Worm (Caenorhabditis elegans) whole organism, young adult: ENCODE measurements around the gene ZK662.2.

Experiments used
- B0261.1 ChIP-seq: sonication (generic microtip); optimal IDR thresholded peaks from 2 replicates; lab custom pipeline; 2016; ENCODE audit warnings: mild to moderate bottlenecking, missing genetic modification characterization, moderate library complexity, missing compliant biosample characterization
- D2030.7 ChIP-seq: fragments of 200-800 bp; sonication (Bioruptor generic); IDR thresholded peaks from 2 replicates; pipeline ENCODE4 v1.3.6; 2022; ENCODE audit warnings: missing genetic modification reagents, missing genetic modification characterization, missing compliant biosample characterization
- F37B4.10 ChIP-seq: fragments of 200-800 bp; sonication (Bioruptor generic); IDR thresholded peaks from 2 replicates; pipeline ENCODE4 v1.3.6; 2022; ENCODE audit warnings: missing genetic modification characterization, missing compliant biosample characterization
- F55B11.4 ChIP-seq: sonication (generic microtip); optimal IDR thresholded peaks from 2 replicates; lab custom pipeline; 2016; ENCODE audit warnings: missing compliant biosample characterization, missing genetic modification characterization, borderline replicate concordance; ENCODE audit not compliant: insufficient read depth
- K11D2.4 ChIP-seq: fragments of 200-800 bp; sonication (Bioruptor generic); IDR thresholded peaks from 2 replicates; pipeline ENCODE4 v1.3.6; 2022; ENCODE audit warnings: missing genetic modification reagents, missing genetic modification characterization, missing compliant biosample characterization
- K12H6.12 ChIP-seq: fragments of 200-800 bp; sonication (Bioruptor generic); optimal IDR thresholded peaks from 2 replicates; lab custom pipeline; 2018; ENCODE audit warnings: mild to moderate bottlenecking, missing genetic modification characterization, missing compliant biosample characterization
- Y95B8A.8 ChIP-seq: fragments of 200-800 bp; sonication (Bioruptor generic); IDR thresholded peaks from 2 replicates; pipeline ENCODE4 v1.3.6; 2022; ENCODE audit warnings: missing genetic modification reagents, missing genetic modification characterization, missing compliant biosample characterization
- akir-1 ChIP-seq: fragments of 200-800 bp; sonication (Bioruptor generic); optimal IDR thresholded peaks from 2 replicates; lab custom pipeline; 2018; ENCODE audit warnings: mild to moderate bottlenecking, missing genetic modification characterization, moderate library complexity, missing compliant biosample characterization
- aptf-2 ChIP-seq: fragments of 200-800 bp; sonication (Bioruptor generic); conservative IDR thresholded peaks from 2 replicates; pipeline ENCODE4 v1.3.6; 2022; ENCODE audit warnings: missing genetic modification reagents, missing genetic modification characterization, missing compliant biosample characterization
- atf-7 ChIP-seq: sonication (generic microtip); optimal IDR thresholded peaks from 2 replicates; lab custom pipeline; 2017; ENCODE audit warnings: mild to moderate bottlenecking, missing genetic modification characterization, missing compliant biosample characterization
- athp-1 ChIP-seq: sonication (generic microtip); optimal IDR thresholded peaks from 2 replicates; lab custom pipeline; 2017; ENCODE audit warnings: mild to moderate bottlenecking, missing genetic modification characterization, missing compliant biosample characterization
- bed-1 ChIP-seq: fragments of 200-800 bp; sonication (Bioruptor generic); IDR thresholded peaks from 2 replicates; pipeline ENCODE4 v1.3.6; 2022; ENCODE audit warnings: missing genetic modification reagents, missing genetic modification characterization, missing compliant biosample characterization
- ccch-3 ChIP-seq: fragments of 200-800 bp; sonication (Bioruptor generic); optimal IDR thresholded peaks from 2 replicates; lab custom pipeline; 2018; ENCODE audit warnings: mild to moderate bottlenecking, missing genetic modification characterization, missing compliant biosample characterization
- cebp-1 ChIP-seq, 2 experiments: fragments of 200-800 bp in 1 of 2; sonication (Bioruptor generic) in 1 of 2; sonication (generic microtip) in 1 of 2; IDR thresholded peaks in 1 of 2; optimal IDR thresholded peaks in 1 of 2; 2 replicates each; pipeline versions ENCODE4 v1.3.6 to Lab custom; 2017 to 2022; ENCODE audit warnings: missing compliant biosample characterization in 2 of 2, missing genetic modification characterization in 2 of 2, mild to moderate bottlenecking in 1 of 2, missing genetic modification reagents in 1 of 2, moderate library complexity in 1 of 2
- cebp-2 ChIP-seq: fragments of 200-800 bp; sonication (Bioruptor generic); IDR thresholded peaks from 2 replicates; pipeline ENCODE4 v1.3.6; 2022; ENCODE audit warnings: missing genetic modification characterization, missing compliant biosample characterization
- ceh-100 ChIP-seq: fragments of 200-800 bp; sonication (Bioruptor generic); IDR thresholded peaks from 2 replicates; pipeline ENCODE4 v1.3.6; 2022; ENCODE audit warnings: missing genetic modification reagents, missing genetic modification characterization, missing compliant biosample characterization
- ceh-27 ChIP-seq: fragments of 200-800 bp; sonication (Bioruptor generic); optimal IDR thresholded peaks from 2 replicates; lab custom pipeline; 2018; ENCODE audit warnings: mild to moderate bottlenecking, missing genetic modification characterization, moderate library complexity, missing compliant biosample characterization
- ceh-58 ChIP-seq: fragments of 200-800 bp; sonication (Bioruptor generic); IDR thresholded peaks from 2 replicates; pipeline ENCODE4 v1.3.6; 2022; ENCODE audit warnings: missing genetic modification characterization, missing compliant biosample characterization
- die-1 ChIP-seq: sonication (generic microtip); optimal IDR thresholded peaks from 2 replicates; lab custom pipeline; 2016; ENCODE audit warnings: missing genotype, mild to moderate bottlenecking, missing genetic modification characterization, missing compliant biosample characterization
- dox-1 ChIP-seq: fragments of 200-800 bp; sonication (Bioruptor generic); IDR thresholded peaks from 2 replicates; pipeline ENCODE4 v1.3.6; 2022; ENCODE audit warnings: missing genetic modification reagents, missing genetic modification characterization, missing compliant biosample characterization
- egrh-3 ChIP-seq: fragments of 200-800 bp; sonication (Bioruptor generic); IDR thresholded peaks from 2 replicates; pipeline ENCODE4 v1.3.6; 2022; ENCODE audit warnings: missing genetic modification reagents, missing genetic modification characterization, missing compliant biosample characterization
- hmg-1.2 ChIP-seq: fragments of 200-800 bp; sonication (Bioruptor generic); IDR thresholded peaks from 2 replicates; pipeline ENCODE4 v1.3.6; 2022; ENCODE audit warnings: missing genetic modification reagents, missing genetic modification characterization, missing compliant biosample characterization
- let-526 ChIP-seq: fragments of 200-800 bp; sonication (Bioruptor generic); IDR thresholded peaks from 2 replicates; pipeline ENCODE4 v1.3.6; 2022; ENCODE audit warnings: missing genetic modification reagents, missing genetic modification characterization, missing compliant biosample characterization
- let-607 ChIP-seq, 2 experiments: fragments of 200-800 bp in 1 of 2; sonication (Bioruptor generic) in 1 of 2; sonication (generic microtip) in 1 of 2; optimal IDR thresholded peaks; 2 replicates each; lab custom pipeline; 2016 to 2018; ENCODE audit warnings: mild to moderate bottlenecking in 2 of 2, missing compliant biosample characterization in 2 of 2, missing genetic modification characterization in 2 of 2, moderate library complexity in 2 of 2, missing genotype in 1 of 2
- lin-40 ChIP-seq: sonication (generic microtip); optimal IDR thresholded peaks from 2 replicates; lab custom pipeline; 2016; ENCODE audit warnings: missing genetic modification characterization, mild to moderate bottlenecking, missing compliant biosample characterization, missing genotype, missing genetic modification reagents
- lsy-27 ChIP-seq: sonication (generic microtip); optimal IDR thresholded peaks from 2 replicates; lab custom pipeline; 2017; ENCODE audit warnings: missing genetic modification characterization, mild to moderate bottlenecking, missing compliant biosample characterization, antibody characterized with exemption, missing genotype, borderline replicate concordance; ENCODE audit not compliant: insufficient read depth
- madf-10 ChIP-seq: sonication (generic microtip); optimal IDR thresholded peaks from 2 replicates; lab custom pipeline; 2016; ENCODE audit warnings: mild to moderate bottlenecking, missing genetic modification characterization, missing compliant biosample characterization
- mcd-1 ChIP-seq: fragments of 200-800 bp; sonication (Bioruptor generic); IDR thresholded peaks from 2 replicates; pipeline ENCODE4 v1.3.6; 2022; ENCODE audit warnings: missing genetic modification reagents, missing genetic modification characterization, missing compliant biosample characterization
- nfya-2 ChIP-seq: fragments of 200-800 bp; sonication (Bioruptor generic); IDR thresholded peaks from 2 replicates; pipeline ENCODE4 v1.3.6; 2022; ENCODE audit warnings: missing genetic modification reagents, missing genetic modification characterization, missing compliant biosample characterization
- nfyb-1 ChIP-seq: fragments of 200-800 bp; sonication (Bioruptor generic); IDR thresholded peaks from 2 replicates; pipeline ENCODE4 v1.3.6; 2022; ENCODE audit warnings: missing genetic modification reagents, missing genetic modification characterization, missing compliant biosample characterization
- nhr-120 ChIP-seq: fragments of 200-800 bp; sonication (Bioruptor generic); IDR thresholded peaks from 2 replicates; pipeline ENCODE4 v1.3.6; 2022; ENCODE audit warnings: missing genetic modification characterization, missing compliant biosample characterization
- nhr-80 ChIP-seq: sonication (generic microtip); optimal IDR thresholded peaks from 2 replicates; lab custom pipeline; 2016; ENCODE audit warnings: missing genetic modification characterization, missing compliant biosample characterization
- nhr-90 ChIP-seq: sonication (generic microtip); optimal IDR thresholded peaks from 2 replicates; lab custom pipeline; 2016; ENCODE audit warnings: missing genotype, mild to moderate bottlenecking, missing genetic modification characterization, missing compliant biosample characterization
- rcor-1 ChIP-seq: fragments of 200-800 bp; sonication (Bioruptor generic); IDR thresholded peaks from 2 replicates; pipeline ENCODE4 v1.3.6; 2022; ENCODE audit warnings: missing genetic modification reagents, missing genetic modification characterization, missing compliant biosample characterization
- rec-8 ChIP-seq, 2 experiments: sonication (generic microtip); optimal IDR thresholded peaks; 2 replicates each; lab custom pipeline; 2016; ENCODE audit warnings: mild to moderate bottlenecking in 2 of 2, missing genetic modification characterization in 2 of 2, missing genetic modification reagents in 2 of 2, missing genotype in 2 of 2, missing biosample characterization in 1 of 2, missing compliant biosample characterization in 1 of 2, moderate library complexity in 1 of 2
- snpc-4 ChIP-seq, 5 experiments: fragments of 150-350 bp in 1 of 5; sonication (generic microtip) in 4 of 5; optimal IDR thresholded peaks; 2 replicates each; lab custom pipeline; 2014 to 2018; ENCODE audit warnings: missing genetic modification characterization in 5 of 5, missing biosample characterization in 3 of 5, antibody characterized with exemption in 2 of 5, mild to moderate bottlenecking in 2 of 5, missing compliant biosample characterization in 2 of 5, missing genotype in 2 of 5, moderate library complexity in 2 of 5, missing genetic modification reagents in 1 of 5
- somi-1 ChIP-seq: fragments of 200-800 bp; sonication (Bioruptor generic); optimal IDR thresholded peaks from 2 replicates; lab custom pipeline; 2018; ENCODE audit warnings: mild to moderate bottlenecking, missing genetic modification characterization, missing compliant biosample characterization
- tbp1 ChIP-seq: fragments of 200-800 bp; sonication (Bioruptor generic); optimal IDR thresholded peaks from 2 replicates; lab custom pipeline; 2018; ENCODE audit warnings: mild to moderate bottlenecking, missing genetic modification characterization, missing compliant biosample characterization
- unc-130 ChIP-seq: sonication (generic microtip); optimal IDR thresholded peaks from 2 replicates; lab custom pipeline; 2016; ENCODE audit warnings: missing genetic modification reagents, missing genetic modification characterization, missing compliant biosample characterization
- ztf-26 ChIP-seq: sonication (generic microtip); optimal IDR thresholded peaks from 2 replicates; lab custom pipeline; 2017; ENCODE audit warnings: missing genetic modification characterization, missing compliant biosample characterization

The ZK662.2 gene

DNA sequence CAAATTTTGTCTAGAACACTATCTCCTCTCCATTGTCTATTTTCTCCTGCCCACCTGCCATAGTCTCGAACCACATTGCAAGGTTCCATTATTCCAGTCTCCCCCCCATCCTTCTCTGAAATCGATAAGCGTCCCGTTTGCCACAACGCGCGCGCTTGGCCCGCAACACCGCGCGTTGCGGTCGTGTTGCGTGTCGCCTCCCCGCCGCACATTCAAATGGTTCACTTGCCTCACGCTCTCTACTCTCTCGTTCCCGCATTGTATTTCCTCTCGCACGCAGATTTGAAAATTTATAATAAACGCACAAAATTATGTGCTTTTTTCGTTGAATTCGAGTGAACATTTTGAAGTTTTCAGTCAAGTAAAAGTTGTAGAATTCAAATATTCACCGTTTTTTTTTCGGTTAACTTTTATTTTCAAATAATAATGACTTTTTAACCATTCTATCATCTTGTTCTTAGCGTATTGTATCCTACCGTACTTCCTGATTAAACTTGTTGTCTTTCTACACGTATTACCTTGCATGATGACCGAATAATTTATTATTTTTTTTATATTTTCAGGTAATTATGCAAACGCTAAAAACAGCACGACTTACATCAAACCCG lies 29.2 kb downstream of the ZK662.2 start, which contains the start of gene lin-15B:
Gene lin-15B (plus strand): TSS at position 558 of the 608 bp plus-strand sequence.
- peak; percentile 29; the same call in 1 of the 2 replicates for TF ChIP-seq hmg-1.2 (GFP tag; lab: Robert Waterston, UW)
- no peak for TF ChIP-seq D2030.7 (GFP tag; lab: Robert Waterston, UW)
- 0 out of 2 replicates have a peak, but pooled peaks have one; percentile 10 for TF ChIP-seq bed-1 (GFP tag; lab: Robert Waterston, UW)
- TF ChIP-seq aptf-2 (GFP tag; lab: Robert Waterston, UW): no peak

DNA sequence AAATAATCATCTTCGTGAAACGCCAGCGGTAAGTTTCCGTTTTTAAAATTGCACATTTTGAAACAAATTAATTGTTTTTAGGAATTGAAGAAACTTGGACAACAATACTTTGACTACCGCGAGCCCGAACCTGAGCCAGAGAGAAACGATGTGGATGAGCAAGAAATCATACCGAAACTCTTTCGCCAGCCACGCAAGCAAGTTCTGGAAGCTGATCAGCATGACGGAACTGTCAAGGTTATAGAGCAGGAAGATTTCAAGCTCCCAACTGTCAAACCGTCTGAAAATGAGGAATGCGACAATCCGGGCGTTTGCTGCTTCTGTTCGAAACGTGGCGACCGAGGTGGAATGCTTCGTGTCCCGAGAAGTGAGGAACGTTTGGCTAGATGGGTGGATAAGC lies 33.8 kb downstream of the ZK662.2 start:
- TF ChIP-seq ceh-100 (GFP tag; lab: Robert Waterston, UW) (no peak), rec-8 (tag; optimal IDR thresholded peaks at IDR 0.05; lab: Kevin White, UChicago) (no peak), tbp1 (GFP tag; lab: Kevin White, UChicago) (no peak), Y95B8A.8 (GFP tag; lab: Robert Waterston, UW) (no peak), mcd-1 (GFP tag; lab: Robert Waterston, UW) (no peak), B0261.1 (tag; lab: Kevin White, UChicago) (no peak), nhr-90 (no peak), akir-1 (GFP tag; lab: Kevin White, UChicago) (no peak), snpc-4 (GFP tag; optimal IDR thresholded peaks at IDR 0.05; lab: Kevin White, UChicago) (no peak), snpc-4 (tag; optimal IDR thresholded peaks at IDR 0.05; lab: Kevin White, UChicago) (no peak), ccch-3 (GFP tag; lab: Kevin White, UChicago) (no peak)

DNA sequence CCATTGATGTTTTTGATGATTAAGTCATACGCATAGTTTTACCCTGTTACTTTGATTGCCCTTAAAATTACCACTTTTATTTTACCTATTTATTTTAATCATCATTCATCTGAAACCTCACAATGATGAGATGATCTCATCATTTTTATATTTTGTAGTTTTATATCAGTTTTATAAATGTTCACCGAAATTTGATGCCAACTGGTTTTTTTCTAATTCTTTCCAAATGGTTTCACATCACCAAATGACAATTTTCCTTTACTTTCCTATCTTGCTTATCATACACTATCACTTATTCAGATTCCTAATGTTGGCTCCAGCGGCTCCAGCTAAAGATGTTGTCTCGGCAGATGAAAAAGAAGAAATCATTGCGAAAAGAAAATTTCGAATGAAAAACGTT lies 35.2 kb downstream of the ZK662.2 start, which contains the start of gene lin-15A:
Gene lin-15A (plus strand): TSS at position 301 of the 400 bp plus-strand sequence.
- TF ChIP-seq nhr-120 (no peak), unc-130 (no peak), egrh-3 (GFP tag; lab: Robert Waterston, UW) (no peak), athp-1 (tag; lab: Kevin White, UChicago) (no peak)

DNA sequence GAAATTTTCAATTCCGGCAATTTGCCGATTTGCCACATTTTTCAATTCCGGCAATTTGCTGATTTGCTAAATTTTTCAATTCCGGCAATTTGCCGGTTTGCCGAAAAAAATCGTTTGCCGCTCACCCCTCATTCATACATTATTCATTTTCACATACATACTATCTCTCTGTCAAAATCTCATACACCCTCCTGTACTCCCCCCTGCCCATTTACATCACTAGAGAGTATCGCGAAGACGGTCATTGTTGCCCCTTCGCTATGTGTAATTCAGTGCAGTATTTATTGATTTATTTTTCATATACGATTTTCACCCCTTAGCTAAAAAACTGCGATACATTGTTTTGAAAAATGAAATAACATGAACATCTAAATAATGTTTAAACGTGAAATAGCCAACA lies 39.9 kb downstream of the ZK662.2 start:
- TF ChIP-seq hmg-1.2 (GFP tag; lab: Robert Waterston, UW) (peak; percentile 56), nfyb-1 (GFP tag; lab: Robert Waterston, UW) (peak; percentile 64; the same call in 1 of the 2 replicates), rcor-1 (peak; percentile 26; the same call in 1 of the 2 replicates), K11D2.4 (GFP tag; lab: Robert Waterston, UW) (peak; percentile 77), cebp-2 (GFP tag; lab: Robert Waterston, UW) (no peak), atf-7 (tag; lab: Kevin White, UChicago) (peak; percentile 8), B0261.1 (tag; lab: Kevin White, UChicago) (peak; percentile 42), ccch-3 (GFP tag; lab: Kevin White, UChicago) (no peak), let-526 (no peak), F55B11.4 (tag; lab: Kevin White, UChicago) (no peak), nhr-120 (no peak), die-1 (tag; lab: Kevin White, UChicago) (no peak), madf-10 (tag; lab: Kevin White, UChicago) (peak; percentile 40), nhr-80 (tag; lab: Kevin White, UChicago) (peak; percentile 47), F37B4.10 (GFP tag; lab: Robert Waterston, UW) (no peak), nfya-2 (GFP tag; lab: Robert Waterston, UW) (no peak), let-607 (tag; optimal IDR thresholded peaks at IDR 0.05; lab: Kevin White, UChicago) (peak in 1 of 2 experiments; percentile 64), lsy-27 (tag; lab: Kevin White, UChicago) (no peak), lin-40 (tag; lab: Kevin White, UChicago) (peak; percentile 92), dox-1 (GFP tag; lab: Robert Waterston, UW) (peak; percentile 78), ztf-26 (tag; lab: Kevin White, UChicago) (peak; percentile 70), tbp1 (GFP tag; lab: Kevin White, UChicago) (peak; percentile 67), nhr-90 (no peak), K12H6.12 (peak; percentile 6), ceh-27 (GFP tag; lab: Kevin White, UChicago) (peak; percentile 49), somi-1 (no peak), ceh-58 (GFP tag; lab: Robert Waterston, UW) (no peak), cebp-1 (GFP tag; IDR thresholded peaks at IDR 0.05; lab: Robert Waterston, UW) (no peak), cebp-1 (tag; optimal IDR thresholded peaks at IDR 0.05; lab: Kevin White, UChicago) (peak; percentile 66)
